Fruit fly (Drosophila melanogaster): Measurements from ENCODE around the gene Ir75c.

The Ir75c gene

dm6 chr3L:17841085-17841606, 18.5 kb upstream of the Ir75c start, which contains the start of gene CG5577 (continued):
- TF ChIP-seq Sox102F (GFP tag; optimal IDR thresholded peaks at IDR 0.05) (no peak), zf30C (GFP tag; optimal IDR thresholded peaks at IDR 0.05) (no peak), trem (tag; optimal IDR thresholded peaks at IDR 0.05) (no peak), usp (GFP tag; optimal IDR thresholded peaks at IDR 0.05) (no peak), CG2129 (GFP tag; IDR thresholded peaks at IDR 0.05; ENCODE audit: partially characterized antibody) (no peak), crp (GFP tag; optimal IDR thresholded peaks at IDR 0.05) (no peak), CG14441 (GFP tag; IDR thresholded peaks at IDR 0.05) (no peak), Rx (GFP tag; IDR thresholded peaks at IDR 0.05) (no peak), gcm (GFP tag; optimal IDR thresholded peaks at IDR 0.05) (no peak), Vsx1 (GFP tag; optimal IDR thresholded peaks at IDR 0.05) (no peak), exex (tag; optimal IDR thresholded peaks at IDR 0.05) (peak; percentile 50), row (GFP tag; IDR thresholded peaks at IDR 0.05) (peak; percentile 74), ap (GFP tag; IDR thresholded peaks at IDR 0.05) (no peak), salm (tag; optimal IDR thresholded peaks at IDR 0.05) (no peak), Sin3A (optimal IDR thresholded peaks at IDR 0.05) (no peak), Hsf (GFP tag; optimal IDR thresholded peaks at IDR 0.05) (peak; percentile 7), CG6689 (GFP tag; IDR thresholded peaks at IDR 0.05) (peak; percentile 32; the same call in 1 of the 2 replicates), CG10431 (GFP tag; optimal IDR thresholded peaks at IDR 0.05) (no peak), dimm (GFP tag; IDR thresholded peaks at IDR 0.05) (no peak), Scr (GFP tag; IDR thresholded peaks at IDR 0.05; ENCODE audit: partially characterized antibody) (peak; percentile 68), CG9876 (GFP tag; optimal IDR thresholded peaks at IDR 0.05) (no peak), CG31441 (GFP tag; IDR thresholded peaks at IDR 0.05) (no peak), kni (GFP tag; optimal IDR thresholded peaks at IDR 0.05) (no peak), CkIIα-i1 (GFP tag; IDR thresholded peaks at IDR 0.05) (no peak), NK7.1 (GFP tag; optimal IDR thresholded peaks at IDR 0.05) (no peak), CG9817 (tag; optimal IDR thresholded peaks at IDR 0.05) (no peak), CG10979 (tag; optimal IDR thresholded peaks at IDR 0.05) (no peak), amos (GFP tag; IDR thresholded peaks at IDR 0.05; ENCODE audit: partially characterized antibody) (peak; percentile 65; the same call in 1 of the 2 replicates), CG10543 (GFP tag; optimal IDR thresholded peaks at IDR 0.05) (peak; percentile 79), CG2199 (GFP tag; IDR thresholded peaks at IDR 0.05) (no peak), da (GFP tag; optimal IDR thresholded peaks at IDR 0.05) (no peak), Usf (GFP tag; optimal IDR thresholded peaks at IDR 0.05) (no peak), fru (optimal IDR thresholded peaks at IDR 0.05) (no peak), CG4730 (GFP tag; IDR thresholded peaks at IDR 0.05) (no peak), CG3281 (GFP tag; optimal IDR thresholded peaks at IDR 0.05) (peak; percentile 12), Dek (tag; optimal IDR thresholded peaks at IDR 0.05) (no peak), CG3065 (GFP tag; optimal IDR thresholded peaks at IDR 0.05) (no peak), CG7556 (GFP tag; optimal IDR thresholded peaks at IDR 0.05) (no peak), ara (GFP tag; IDR thresholded peaks at IDR 0.05) (no peak), br (optimal IDR thresholded peaks at IDR 0.05) (no peak), CG32532 (GFP tag; IDR thresholded peaks at IDR 0.05) (peak; percentile 68), CG10147 (GFP tag; optimal IDR thresholded peaks at IDR 0.05) (no peak), CG42726 (GFP tag; IDR thresholded peaks at IDR 0.05; ENCODE audit: partially characterized antibody) (peak; percentile 39; the same call in 1 of the 2 replicates), p53 (GFP tag; optimal IDR thresholded peaks at IDR 0.05) (no peak), lbe (GFP tag; optimal IDR thresholded peaks at IDR 0.05) (no peak), slou (GFP tag; optimal IDR thresholded peaks at IDR 0.05) (no peak), yki (optimal IDR thresholded peaks at IDR 0.05) (no peak), CG2202 (tag; optimal IDR thresholded peaks at IDR 0.05) (no peak), bab2 (GFP tag; optimal IDR thresholded peaks at IDR 0.05) (no peak), sug (tag; optimal IDR thresholded peaks at IDR 0.05) (peak; percentile 74), pzg (GFP tag; optimal IDR thresholded peaks at IDR 0.05) (peak; percentile 36), Hmx (GFP tag; optimal IDR thresholded peaks at IDR 0.05) (no peak), kay (GFP tag; optimal IDR thresholded peaks at IDR 0.05) (no peak)

Measured in whole organism, embryonic.